Fruit fly (Drosophila melanogaster) whole organism, embryonic: ENCODE results near the gene Max.

Experiments
- Ada2b ChIP-seq: fragments of 200-800 bp; sonication (Bioruptor generic); IDR thresholded peaks from 2 replicates; pipeline ENCODE4 v1.3.6; 2022; ENCODE audit warnings: missing biosample characterization, missing genetic modification characterization
- Aef1 ChIP-seq: fragments of 200-800 bp; sonication (Bioruptor generic); IDR thresholded peaks from 3 replicates; pipeline ENCODE4 v1.3.6; 2022; ENCODE audit warnings: missing biosample characterization, missing genetic modification characterization
- B-H2 ChIP-seq: fragments of 200-800 bp; sonication (Bioruptor generic); optimal IDR thresholded peaks from 2 replicates; lab custom pipeline; 2018; ENCODE audit warnings: missing biosample characterization, mild to moderate bottlenecking, missing genetic modification characterization
- CG10565 ChIP-seq: fragments of 200-800 bp; sonication (Bioruptor generic); optimal IDR thresholded peaks from 3 replicates; lab custom pipeline; 2016; ENCODE audit warnings: missing biosample characterization, mild to moderate bottlenecking, missing genetic modification characterization
- CG11560 ChIP-seq: fragments of 200-800 bp; sonication (Bioruptor generic); IDR thresholded peaks from 3 replicates; pipeline ENCODE4 v1.3.6; 2022; ENCODE audit warnings: missing biosample characterization, missing genetic modification characterization
- CG11723 ChIP-seq: fragments of 200-800 bp; sonication (Bioruptor generic); optimal IDR thresholded peaks from 2 replicates; lab custom pipeline; 2017; ENCODE audit warnings: missing biosample characterization, mild to moderate bottlenecking, missing genetic modification characterization
- CG12391 ChIP-seq: fragments of 200-800 bp; sonication (Bioruptor generic); optimal IDR thresholded peaks from 3 replicates; lab custom pipeline; 2018; ENCODE audit warnings: missing biosample characterization, mild to moderate bottlenecking, missing genetic modification characterization, moderate library complexity
- CG15514 ChIP-seq: fragments of 200-800 bp; sonication (Bioruptor generic); optimal IDR thresholded peaks from 3 replicates; lab custom pipeline; 2017; ENCODE audit warnings: missing biosample characterization, missing genetic modification characterization, mild to moderate bottlenecking, moderate library complexity, missing genetic modification reagents
- CG15601 ChIP-seq: fragments of 200-800 bp; sonication (Bioruptor generic); optimal IDR thresholded peaks from 3 replicates; lab custom pipeline; 2019; ENCODE audit warnings: missing biosample characterization, mild to moderate bottlenecking, missing genetic modification characterization, moderate library complexity
- CG1603 ChIP-seq: fragments of 200-800 bp; sonication (Bioruptor generic); optimal IDR thresholded peaks from 2 replicates; lab custom pipeline; 2019; ENCODE audit warnings: missing biosample characterization, mild to moderate bottlenecking, missing genetic modification characterization, moderate library complexity
- CG17186 ChIP-seq: fragments of 200-800 bp; sonication (Bioruptor generic); optimal IDR thresholded peaks from 3 replicates; lab custom pipeline; 2017; ENCODE audit warnings: missing biosample characterization, missing genetic modification reagents, missing genetic modification characterization
- CG2678 ChIP-seq: fragments of 200-800 bp; sonication (Bioruptor generic); optimal IDR thresholded peaks from 3 replicates; lab custom pipeline; 2019; ENCODE audit warnings: missing biosample characterization, mild to moderate bottlenecking, missing genetic modification characterization, moderate library complexity
- CG31441 ChIP-seq: fragments of 200-800 bp; sonication (Bioruptor generic); IDR thresholded peaks from 2 replicates; pipeline ENCODE4 v1.3.6; 2022; ENCODE audit warnings: missing biosample characterization, missing genetic modification characterization
- CG32772 ChIP-seq: fragments of 200-800 bp; sonication (Bioruptor generic); IDR thresholded peaks from 2 replicates; pipeline ENCODE4 v1.3.6; 2022; ENCODE audit warnings: missing biosample characterization, missing genetic modification characterization
- CG33557 ChIP-seq: fragments of 200-800 bp; sonication (Bioruptor generic); optimal IDR thresholded peaks from 2 replicates; lab custom pipeline; 2019; ENCODE audit warnings: missing biosample characterization, mild to moderate bottlenecking, missing genetic modification characterization, moderate library complexity
- CG4424 ChIP-seq: fragments of 200-800 bp; sonication (Bioruptor generic); optimal IDR thresholded peaks from 3 replicates; lab custom pipeline; 2016; ENCODE audit warnings: missing biosample characterization, missing genetic modification characterization
- CG6689 ChIP-seq: fragments of 200-800 bp; sonication (Bioruptor generic); IDR thresholded peaks from 2 replicates; pipeline ENCODE4 v1.3.6; 2022; ENCODE audit warnings: missing biosample characterization, missing genetic modification characterization
- CG7786 ChIP-seq: fragments of 200-800 bp; sonication (Bioruptor generic); optimal IDR thresholded peaks from 2 replicates; lab custom pipeline; 2016; ENCODE audit warnings: missing biosample characterization, missing genetic modification characterization
- CG8478 ChIP-seq: fragments of >200 bp; optimal IDR thresholded peaks from 2 replicates; lab custom pipeline; 2018
- CG9817 ChIP-seq: fragments of 200-800 bp; sonication (Bioruptor generic); optimal IDR thresholded peaks from 2 replicates; lab custom pipeline; 2018; ENCODE audit warnings: missing biosample characterization, mild to moderate bottlenecking, missing genetic modification characterization, moderate library complexity
- CG9876 ChIP-seq: fragments of 200-800 bp; sonication (Bioruptor generic); optimal IDR thresholded peaks from 2 replicates; lab custom pipeline; 2016; ENCODE audit warnings: missing biosample characterization, missing genetic modification characterization
- CTCF ChIP-seq: fragments of 200-800 bp; sonication (Bioruptor generic); optimal IDR thresholded peaks from 2 replicates; lab custom pipeline; 2017; ENCODE audit warnings: missing biosample characterization, mild to moderate bottlenecking, missing genetic modification characterization, moderate library complexity
- Dip3 ChIP-seq: fragments of 200-800 bp; sonication (Bioruptor generic); optimal IDR thresholded peaks from 3 replicates; lab custom pipeline; 2016; ENCODE audit warnings: missing biosample characterization, missing genetic modification characterization
- H15 ChIP-seq: fragments of 200-800 bp; sonication (Bioruptor generic); IDR thresholded peaks from 3 replicates; pipeline ENCODE4 v1.3.6; 2022; ENCODE audit warnings: missing biosample characterization, missing genetic modification characterization
- Hand ChIP-seq: fragments of 200-800 bp; sonication (Bioruptor generic); optimal IDR thresholded peaks from 2 replicates; lab custom pipeline; 2017; ENCODE audit warnings: mild to moderate bottlenecking, missing biosample characterization, missing genetic modification reagents, missing genetic modification characterization
- HmgD ChIP-seq: fragments of 200-800 bp; sonication (Bioruptor generic); optimal IDR thresholded peaks from 3 replicates; lab custom pipeline; 2016; ENCODE audit warnings: missing biosample characterization, missing genetic modification characterization
- HmgZ ChIP-seq: fragments of 200-800 bp; sonication (Bioruptor generic); optimal IDR thresholded peaks from 2 replicates; lab custom pipeline; 2018; ENCODE audit warnings: missing biosample characterization, mild to moderate bottlenecking, missing genetic modification characterization
- Med ChIP-seq: fragments of 200-800 bp; sonication (Bioruptor generic); peaks from one replicate; lab custom pipeline; 2016; ENCODE audit warnings: missing biosample characterization, missing genetic modification characterization, mild to moderate bottlenecking, inconsistent platforms, moderate library complexity
- Sox100B ChIP-seq: fragments of 200-800 bp; sonication (Bioruptor generic); optimal IDR thresholded peaks from 3 replicates; lab custom pipeline; 2018; ENCODE audit warnings: missing biosample characterization, mild to moderate bottlenecking, missing genetic modification characterization
- Taf1 ChIP-seq: fragments of 200-800 bp; sonication (Bioruptor generic); IDR thresholded peaks from 2 replicates; pipeline ENCODE4 v1.3.6; 2022; ENCODE audit warnings: missing biosample characterization, missing genetic modification characterization
- bbx ChIP-seq: fragments of 200-800 bp; sonication (Bioruptor generic); IDR thresholded peaks from 2 replicates; pipeline ENCODE4 v1.3.6; 2022; ENCODE audit warnings: missing biosample characterization, missing genetic modification characterization; ENCODE audit not compliant: partially characterized antibody
- cato ChIP-seq: fragments of 200-800 bp; sonication (Bioruptor generic); optimal IDR thresholded peaks from 2 replicates; lab custom pipeline; 2016; ENCODE audit warnings: missing biosample characterization, missing genetic modification characterization, borderline replicate concordance
- chinmo ChIP-seq: fragments of 200-800 bp; sonication (Bioruptor generic); IDR thresholded peaks from 4 replicates; pipeline ENCODE4 v1.3.6; 2022; ENCODE audit warnings: missing biosample characterization, missing genetic modification characterization; ENCODE audit not compliant: partially characterized antibody
- chn ChIP-seq: fragments of 200-800 bp; sonication (Bioruptor generic); optimal IDR thresholded peaks from 2 replicates; lab custom pipeline; 2016; ENCODE audit warnings: missing biosample characterization, missing genetic modification characterization
- ci ChIP-seq: fragments of 200-800 bp; sonication (Bioruptor generic); IDR thresholded peaks from 3 replicates; pipeline ENCODE4 v1.3.6; 2022; ENCODE audit warnings: missing biosample characterization, missing genetic modification characterization
- croc ChIP-seq: fragments of 200-800 bp; sonication (Bioruptor generic); conservative IDR thresholded peaks from 3 replicates; pipeline ENCODE4 v1.3.6; 2022; ENCODE audit warnings: missing biosample characterization, missing genetic modification characterization
- ems ChIP-seq: fragments of 200-800 bp; sonication (Bioruptor generic); optimal IDR thresholded peaks from 3 replicates; lab custom pipeline; 2016; ENCODE audit warnings: missing biosample characterization, missing genetic modification characterization
- ewg ChIP-seq: fragments of 200-800 bp; sonication (Bioruptor generic); optimal IDR thresholded peaks from 3 replicates; lab custom pipeline; 2017; ENCODE audit warnings: mild to moderate bottlenecking, missing biosample characterization, missing genetic modification reagents, missing genetic modification characterization
- fd64A ChIP-seq: fragments of 200-800 bp; sonication (Bioruptor generic); optimal IDR thresholded peaks from 3 replicates; lab custom pipeline; 2018; ENCODE audit warnings: missing biosample characterization, mild to moderate bottlenecking, missing genetic modification characterization
- fu2 ChIP-seq: fragments of 200-800 bp; sonication (Bioruptor generic); optimal IDR thresholded peaks from 2 replicates; lab custom pipeline; 2016; ENCODE audit warnings: missing biosample characterization, missing genetic modification characterization
- gcm2 ChIP-seq: fragments of 200-800 bp; sonication (Bioruptor generic); optimal IDR thresholded peaks from 2 replicates; lab custom pipeline; 2016; ENCODE audit warnings: missing biosample characterization, missing genetic modification characterization
- h ChIP-seq: fragments of >200 bp; optimal IDR thresholded peaks from 2 replicates; lab custom pipeline; 2017
- hbn ChIP-seq: fragments of 200-800 bp; sonication (Bioruptor generic); IDR thresholded peaks from 2 replicates; pipeline ENCODE4 v1.3.6; 2022; ENCODE audit warnings: missing biosample characterization, missing genetic modification characterization; ENCODE audit not compliant: partially characterized antibody
- her ChIP-seq: fragments of 200-800 bp; sonication (Bioruptor generic); optimal IDR thresholded peaks from 2 replicates; lab custom pipeline; 2016; ENCODE audit warnings: missing biosample characterization, missing genetic modification characterization
- nmo ChIP-seq: fragments of 200-800 bp; sonication (Bioruptor generic); optimal IDR thresholded peaks from 2 replicates; lab custom pipeline; 2018; ENCODE audit warnings: missing biosample characterization, mild to moderate bottlenecking, missing genetic modification characterization, moderate library complexity
- pfk ChIP-seq: fragments of 200-800 bp; sonication (Bioruptor generic); optimal IDR thresholded peaks from 2 replicates; lab custom pipeline; 2018; ENCODE audit warnings: missing biosample characterization, mild to moderate bottlenecking, missing genetic modification characterization, moderate library complexity
- sima ChIP-seq: fragments of 200-800 bp; sonication (Bioruptor generic); optimal IDR thresholded peaks from 2 replicates; lab custom pipeline; 2016; ENCODE audit warnings: missing biosample characterization, missing genetic modification characterization
- sisA ChIP-seq: fragments of 200-800 bp; sonication (Bioruptor generic); IDR thresholded peaks from 2 replicates; pipeline ENCODE4 v1.3.6; 2022; ENCODE audit warnings: missing biosample characterization, missing genetic modification characterization
- sqz ChIP-seq: fragments of 200-800 bp; sonication (Bioruptor generic); optimal IDR thresholded peaks from 3 replicates; lab custom pipeline; 2018; ENCODE audit warnings: missing biosample characterization, mild to moderate bottlenecking, missing genetic modification characterization
- stc ChIP-seq: fragments of 200-800 bp; sonication (Bioruptor generic); IDR thresholded peaks from 2 replicates; pipeline ENCODE4 v1.3.6; 2022; ENCODE audit warnings: missing biosample characterization, missing genetic modification characterization
- unc-4 ChIP-seq: fragments of 200-800 bp; sonication (Bioruptor generic); IDR thresholded peaks from 2 replicates; pipeline ENCODE4 v1.3.6; 2022; ENCODE audit warnings: missing biosample characterization, missing genetic modification characterization; ENCODE audit not compliant: partially characterized antibody

Gene Max

DNA sequence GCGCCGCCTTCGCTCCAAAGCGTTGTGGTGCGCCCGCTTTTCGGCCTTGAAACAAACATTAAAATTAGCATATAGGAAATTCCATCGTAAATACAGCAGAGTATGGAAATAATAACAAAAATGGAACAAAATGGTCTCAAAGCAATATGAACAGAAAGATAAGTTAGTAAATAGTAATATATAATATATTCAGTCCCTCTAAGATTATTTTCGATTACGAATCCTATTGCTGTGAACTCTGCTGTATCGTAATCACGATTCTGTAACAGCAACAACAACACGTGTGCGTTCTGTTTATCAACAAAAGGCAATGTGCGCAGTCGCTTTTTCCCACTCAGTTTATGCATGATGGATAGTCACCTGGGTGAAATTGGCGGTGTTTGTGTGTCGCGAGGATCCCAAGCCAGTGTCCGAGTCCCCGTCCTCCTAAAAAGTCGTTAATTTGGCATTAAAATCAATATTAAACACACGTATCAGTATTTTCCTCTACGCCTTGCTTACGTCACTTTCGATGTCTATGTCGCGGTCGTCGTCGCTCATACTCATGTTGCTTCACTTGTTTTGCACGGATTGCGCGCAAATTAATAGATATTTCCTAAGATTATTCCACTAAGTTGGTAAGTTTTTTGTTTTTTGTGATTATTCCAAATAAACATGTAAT lies 374 bp downstream of the Max start, which contains the start of the genes CG42374 and Mettl5 (continued):
- TF ChIP-seq stc (GFP tag; lab: Robert Waterston, UW) (peak; percentile 61; the same call in 1 of the 2 replicates), unc-4 (no peak), Hand (GFP tag; lab: Kevin White, UChicago) (no peak), ci (GFP tag; lab: Robert Waterston, UW) (no peak), CG33557 (GFP tag; lab: Kevin White, UChicago) (no peak), CG10565 (no peak), CG11723 (no peak), CG32772 (GFP tag; lab: Robert Waterston, UW) (no peak), CG15514 (peak; percentile 30), Sox100B (GFP tag; lab: Kevin White, UChicago) (peak; percentile 14), CG15601 (tag; lab: Kevin White, UChicago) (no peak), Aef1 (GFP tag; lab: Robert Waterston, UW) (peak; percentile 46; the same call in 2 of the 3 replicates), CG8478 (lab: Kevin White, UChicago) (no peak), sisA (GFP tag; lab: Robert Waterston, UW) (no peak), her (no peak), CG4424 (GFP tag; lab: Kevin White, UChicago) (peak; percentile 23), fu2 (GFP tag; lab: Kevin White, UChicago) (no peak), ewg (GFP tag; lab: Kevin White, UChicago) (peak; percentile 11), CG1603 (tag; lab: Kevin White, UChicago) (peak; percentile 46), croc (GFP tag; lab: Robert Waterston, UW) (no peak), h (lab: Kevin White, UChicago) (no peak), HmgD (GFP tag; lab: Kevin White, UChicago) (no peak), CTCF (GFP tag; lab: Kevin White, UChicago) (no peak), CG17186 (GFP tag; lab: Kevin White, UChicago) (no peak), CG11560 (tag; lab: Robert Waterston, UW) (no peak), CG9817 (tag; lab: Kevin White, UChicago) (no peak), fd64A (no peak), Ada2b (GFP tag; lab: Robert Waterston, UW) (peak; percentile 22; the same call in 1 of the 2 replicates), CG9876 (GFP tag; lab: Kevin White, UChicago) (no peak), sima (no peak), gcm2 (GFP tag; lab: Kevin White, UChicago) (no peak), CG31441 (GFP tag; lab: Robert Waterston, UW) (peak; percentile 12; the same call in 1 of the 2 replicates), CG7786 (GFP tag; lab: Kevin White, UChicago) (no peak), sqz (GFP tag; lab: Kevin White, UChicago) (no peak), cato (no peak), Med (GFP tag; lab: Kevin White, UChicago) (peak; percentile 72), ems (GFP tag; lab: Kevin White, UChicago) (no peak), B-H2 (GFP tag; lab: Kevin White, UChicago) (no peak), Dip3 (GFP tag; lab: Kevin White, UChicago) (no peak), CG6689 (peak; percentile 62; the same call in 1 of the 2 replicates), HmgZ (tag; lab: Kevin White, UChicago) (peak; percentile 42), pfk (GFP tag; lab: Kevin White, UChicago) (no peak), nmo (GFP tag; lab: Kevin White, UChicago) (peak; percentile 15), Taf1 (GFP tag; lab: Robert Waterston, UW) (peak; percentile 9; the same call in 1 of the 2 replicates), CG2678 (tag; lab: Kevin White, UChicago) (peak; percentile 52), bbx (no peak), H15 (GFP tag; lab: Robert Waterston, UW) (no peak), CG12391 (tag; lab: Kevin White, UChicago) (peak; percentile 20), chn (GFP tag; lab: Kevin White, UChicago) (peak; percentile 7), chinmo (GFP tag; lab: Robert Waterston, UW) (no peak), hbn (no peak)
